Fruit fly (Drosophila melanogaster) whole organism, prepupa: ENCODE measurements around the gene CG13901.

ENCODE experiments used
- CG11762 ChIP-seq: fragments of 200-800 bp; sonication (Bioruptor generic); optimal IDR thresholded peaks from 3 replicates; lab custom pipeline; 2016; ENCODE audit warnings: missing biosample characterization, missing genetic modification characterization; ENCODE audit not compliant: insufficient read depth
- CG16779 ChIP-seq: fragments of 200-800 bp; sonication (Bioruptor generic); optimal IDR thresholded peaks from 3 replicates; lab custom pipeline; 2017; ENCODE audit warnings: missing biosample characterization, mild to moderate bottlenecking, missing genetic modification characterization
- CG32006 ChIP-seq: fragments of 200-800 bp; sonication (Bioruptor generic); optimal IDR thresholded peaks from 3 replicates; lab custom pipeline; 2017; ENCODE audit warnings: missing biosample characterization, mild to moderate bottlenecking, missing genetic modification characterization
- CG6808 ChIP-seq: fragments of 200-800 bp; sonication (Bioruptor generic); optimal IDR thresholded peaks from 3 replicates; lab custom pipeline; 2017; ENCODE audit warnings: missing biosample characterization, missing genetic modification characterization, mild to moderate bottlenecking, moderate library complexity, missing genetic modification reagents
- CG8119 ChIP-seq: fragments of 200-800 bp; sonication (Bioruptor generic); IDR thresholded peaks from 3 replicates; pipeline ENCODE4 v1.3.6; 2022; ENCODE audit warnings: missing biosample characterization, missing genetic modification characterization
- Hr39 ChIP-seq: fragments of 200-800 bp; sonication (Bioruptor generic); optimal IDR thresholded peaks from 2 replicates; lab custom pipeline; 2016; ENCODE audit warnings: missing biosample characterization, missing genetic modification characterization
- Lpt ChIP-seq: fragments of 200-800 bp; sonication (Bioruptor generic); optimal IDR thresholded peaks from 3 replicates; lab custom pipeline; 2016; ENCODE audit warnings: missing biosample characterization, missing genetic modification characterization

DNA sequence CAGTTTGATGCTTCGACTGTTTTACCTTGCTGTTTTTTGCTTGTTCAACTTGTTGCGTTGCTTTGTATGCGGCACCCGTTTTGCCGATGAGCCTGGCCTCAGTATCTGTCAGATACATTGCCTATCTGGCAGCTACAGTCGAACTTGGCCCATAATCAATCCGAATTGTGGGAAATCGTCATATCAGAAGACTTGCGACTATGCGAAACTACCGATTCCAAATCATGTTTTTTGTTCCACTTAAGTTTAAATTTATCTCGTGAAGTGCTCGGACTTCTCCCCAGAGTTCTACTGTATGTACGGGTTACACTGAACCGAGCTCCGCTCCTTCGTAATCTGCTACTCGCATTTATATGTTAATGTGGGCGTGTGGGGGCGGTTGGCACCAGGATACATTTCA lies 46.6 kb upstream of the CG13901 start:
- TF ChIP-seq CG6808 (GFP tag; lab: Kevin White, UChicago) (no peak), CG8119 (GFP tag; lab: Robert Waterston, UW) (no peak), Hr39 (GFP tag; lab: Kevin White, UChicago) (no peak), CG11762 (GFP tag; lab: Kevin White, UChicago) (no peak), CG16779 (tag; lab: Kevin White, UChicago) (no peak), Lpt (GFP tag; lab: Kevin White, UChicago) (no peak), CG32006 (GFP tag; lab: Kevin White, UChicago) (no peak)
